Worm (Caenorhabditis elegans) whole organism, midembryonic: ENCODE results near the gene srw-120.

Experiments used
- cog-1 ChIP-seq: sonication (generic microtip); optimal IDR thresholded peaks from 2 replicates; lab custom pipeline; 2016; ENCODE audit warnings: missing genetic modification characterization, missing compliant biosample characterization
- klf-2 ChIP-seq: fragments of 200-800 bp; sonication (Bioruptor generic); conservative IDR thresholded peaks from 2 replicates; pipeline ENCODE4 v1.3.6; 2022; ENCODE audit warnings: missing genetic modification reagents, missing genetic modification characterization, missing compliant biosample characterization
- med-1 ChIP-seq: sonication (generic microtip); optimal IDR thresholded peaks from 2 replicates; lab custom pipeline; 2017; ENCODE audit warnings: missing genetic modification characterization, mild to moderate bottlenecking, missing compliant biosample characterization, antibody characterized with exemption, missing genetic modification reagents; ENCODE audit not compliant: insufficient read depth
- tab-1 ChIP-seq: fragments of 200-800 bp; sonication (Bioruptor generic); IDR thresholded peaks from 2 replicates; pipeline ENCODE4 v1.3.6; 2022; ENCODE audit warnings: missing genetic modification characterization, missing compliant biosample characterization
- ztf-29 ChIP-seq: fragments of 200-800 bp; sonication (Bioruptor generic); IDR thresholded peaks from 2 replicates; pipeline ENCODE4 v1.3.6; 2022; ENCODE audit warnings: missing genetic modification reagents, missing genetic modification characterization, missing compliant biosample characterization

DNA sequence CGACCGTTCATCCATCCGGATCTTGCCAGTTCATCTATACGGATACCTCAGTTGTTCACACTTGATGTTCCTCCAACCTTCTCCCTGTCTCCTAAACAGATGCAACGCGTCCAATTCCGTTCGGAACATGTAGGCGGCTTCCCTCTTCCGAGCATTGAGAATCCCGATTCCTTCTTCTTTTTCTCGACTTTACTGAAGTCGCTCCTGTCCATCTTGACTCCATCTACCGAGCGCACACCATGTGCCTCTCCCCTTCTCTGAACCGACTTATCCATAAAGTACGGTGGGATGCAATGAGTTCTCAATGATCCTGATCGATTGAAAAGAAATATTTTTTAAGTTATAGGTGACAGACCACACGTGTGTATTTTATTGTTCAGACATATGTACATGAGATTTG, 3.9 kb downstream of the srw-120 start:
- TF ChIP-seq ztf-29 (GFP tag; lab: Robert Waterston, UW) (no peak), cog-1 (tag; lab: Kevin White, UChicago) (no peak), tab-1 (GFP tag; lab: Robert Waterston, UW) (no peak), klf-2 (GFP tag; lab: Robert Waterston, UW) (no peak), med-1 (GFP tag; lab: Kevin White, UChicago) (no peak)
